Fruit fly (Drosophila melanogaster) whole organism, embryonic: Measurements from ENCODE around the gene rols.

ENCODE experiments used
- Antp ChIP-seq: fragments of 200-800 bp; sonication (Bioruptor generic); optimal IDR thresholded peaks from 3 replicates; lab custom pipeline; 2016; ENCODE audit warnings: missing biosample characterization, missing genetic modification characterization
- Bgb ChIP-seq: fragments of 200-800 bp; sonication (Bioruptor generic); IDR thresholded peaks from 2 replicates; pipeline ENCODE4 v1.3.6; 2022; ENCODE audit warnings: missing biosample characterization, missing genetic modification characterization; ENCODE audit not compliant: partially characterized antibody
- C15 ChIP-seq: fragments of 200-800 bp; sonication (Bioruptor generic); IDR thresholded peaks from 3 replicates; pipeline ENCODE4 v1.3.6; 2022; ENCODE audit warnings: missing biosample characterization, missing genetic modification characterization
- CG10366 ChIP-seq: fragments of 200-800 bp; sonication (Bioruptor generic); IDR thresholded peaks from 2 replicates; pipeline ENCODE4 v1.3.6; 2022; ENCODE audit warnings: missing biosample characterization, missing genetic modification characterization
- CG1233 ChIP-seq: fragments of 200-800 bp; sonication (Bioruptor generic); optimal IDR thresholded peaks from 4 replicates; lab custom pipeline; 2018; ENCODE audit warnings: missing biosample characterization, mild to moderate bottlenecking, missing genetic modification characterization
- CG12391 ChIP-seq: fragments of 200-800 bp; sonication (Bioruptor generic); optimal IDR thresholded peaks from 3 replicates; lab custom pipeline; 2018; ENCODE audit warnings: missing biosample characterization, mild to moderate bottlenecking, missing genetic modification characterization, moderate library complexity
- CG12744 ChIP-seq: fragments of 200-800 bp; sonication (Bioruptor generic); optimal IDR thresholded peaks from 2 replicates; lab custom pipeline; 2016; ENCODE audit warnings: missing biosample characterization, missing genetic modification characterization
- CG13123 ChIP-seq: fragments of 200-800 bp; sonication (Bioruptor generic); optimal IDR thresholded peaks from 2 replicates; lab custom pipeline; 2016; ENCODE audit warnings: missing biosample characterization, missing genetic modification characterization
- CG14014 ChIP-seq: fragments of 200-800 bp; sonication (Bioruptor generic); IDR thresholded peaks from 2 replicates; pipeline ENCODE4 v1.3.6; 2022; ENCODE audit warnings: missing biosample characterization, missing genetic modification characterization
- CG14667 ChIP-seq: fragments of 200-800 bp; sonication (Bioruptor generic); IDR thresholded peaks from 2 replicates; pipeline ENCODE4 v1.3.6; 2022; ENCODE audit warnings: missing biosample characterization, missing genetic modification characterization
- CG15601 ChIP-seq: fragments of 200-800 bp; sonication (Bioruptor generic); optimal IDR thresholded peaks from 3 replicates; lab custom pipeline; 2019; ENCODE audit warnings: missing biosample characterization, mild to moderate bottlenecking, missing genetic modification characterization, moderate library complexity
- CG16815 ChIP-seq: fragments of 200-800 bp; sonication (Bioruptor generic); optimal IDR thresholded peaks from 3 replicates; lab custom pipeline; 2017; ENCODE audit warnings: missing biosample characterization, mild to moderate bottlenecking, missing genetic modification characterization
- CG18011 ChIP-seq: fragments of 200-800 bp; sonication (Bioruptor generic); optimal IDR thresholded peaks from 2 replicates; lab custom pipeline; 2017; ENCODE audit warnings: missing biosample characterization, missing genetic modification characterization, mild to moderate bottlenecking, moderate library complexity, missing genotype
- CG18764 ChIP-seq: fragments of 200-800 bp; sonication (Bioruptor generic); optimal IDR thresholded peaks from 3 replicates; lab custom pipeline; 2016; ENCODE audit warnings: missing biosample characterization, missing genetic modification characterization
- CG2129 ChIP-seq: fragments of 200-800 bp; sonication (Bioruptor generic); IDR thresholded peaks from 2 replicates; pipeline ENCODE4 v1.3.6; 2022; ENCODE audit warnings: missing biosample characterization, missing genetic modification characterization; ENCODE audit not compliant: partially characterized antibody
- CG31441 ChIP-seq: fragments of 200-800 bp; sonication (Bioruptor generic); IDR thresholded peaks from 2 replicates; pipeline ENCODE4 v1.3.6; 2022; ENCODE audit warnings: missing biosample characterization, missing genetic modification characterization
- CG3163 ChIP-seq: fragments of 200-800 bp; sonication (Bioruptor generic); optimal IDR thresholded peaks from 3 replicates; lab custom pipeline; 2016; ENCODE audit warnings: missing biosample characterization, missing genetic modification characterization
- CG3726 ChIP-seq: fragments of 200-800 bp; sonication (Bioruptor generic); IDR thresholded peaks from 3 replicates; pipeline ENCODE4, ENCODE4 v1.3.6; 2022; ENCODE audit warnings: missing biosample characterization, missing genetic modification characterization
- CG3838 ChIP-seq: fragments of 200-800 bp; sonication (Bioruptor generic); optimal IDR thresholded peaks from 3 replicates; lab custom pipeline; 2016; ENCODE audit warnings: missing biosample characterization, missing genetic modification characterization
- CG3847 ChIP-seq: fragments of 200-800 bp; sonication (Bioruptor generic); IDR thresholded peaks from 2 replicates; pipeline ENCODE4 v1.3.6; 2022; ENCODE audit warnings: missing biosample characterization, missing genetic modification characterization
- CG6654 ChIP-seq: fragments of 200-800 bp; sonication (Bioruptor generic); optimal IDR thresholded peaks from 2 replicates; lab custom pipeline; 2017; ENCODE audit warnings: missing biosample characterization, mild to moderate bottlenecking, missing genetic modification characterization
- CG7357 ChIP-seq: fragments of 200-800 bp; sonication (Bioruptor generic); IDR thresholded peaks from 3 replicates; pipeline ENCODE4 v1.3.6; 2022; ENCODE audit warnings: missing biosample characterization, missing genetic modification characterization
- CG7745 ChIP-seq: fragments of 200-800 bp; sonication (Bioruptor generic); optimal IDR thresholded peaks from 2 replicates; lab custom pipeline; 2018; ENCODE audit warnings: missing biosample characterization, mild to moderate bottlenecking, missing genetic modification characterization, moderate library complexity
- CG8388 ChIP-seq: fragments of 200-800 bp; sonication (Bioruptor generic); optimal IDR thresholded peaks from 2 replicates; lab custom pipeline; 2019; ENCODE audit warnings: missing biosample characterization, mild to moderate bottlenecking, missing genetic modification characterization, moderate library complexity
- CG9727 ChIP-seq: fragments of 200-800 bp; sonication (Bioruptor generic); optimal IDR thresholded peaks from 3 replicates; lab custom pipeline; 2017; ENCODE audit warnings: missing biosample characterization, mild to moderate bottlenecking, missing genetic modification characterization
- Elba2 ChIP-seq: fragments of 200-800 bp; sonication (Bioruptor generic); optimal IDR thresholded peaks from 3 replicates; lab custom pipeline; 2016; ENCODE audit warnings: missing biosample characterization, missing genetic modification characterization
- GATAe ChIP-seq: fragments of 200-800 bp; sonication (Bioruptor generic); conservative IDR thresholded peaks from 2 replicates; pipeline ENCODE4 v1.3.6; 2022; ENCODE audit warnings: missing biosample characterization, missing genetic modification characterization
- Gsc ChIP-seq: fragments of 200-800 bp; sonication (Bioruptor generic); IDR thresholded peaks from 2 replicates; pipeline ENCODE4 v1.3.6; 2022; ENCODE audit warnings: missing biosample characterization, missing genetic modification characterization
- H15 ChIP-seq: fragments of 200-800 bp; sonication (Bioruptor generic); IDR thresholded peaks from 3 replicates; pipeline ENCODE4 v1.3.6; 2022; ENCODE audit warnings: missing biosample characterization, missing genetic modification characterization
- Hand ChIP-seq: fragments of 200-800 bp; sonication (Bioruptor generic); optimal IDR thresholded peaks from 2 replicates; lab custom pipeline; 2017; ENCODE audit warnings: mild to moderate bottlenecking, missing biosample characterization, missing genetic modification reagents, missing genetic modification characterization
- HmgD ChIP-seq: fragments of 200-800 bp; sonication (Bioruptor generic); optimal IDR thresholded peaks from 3 replicates; lab custom pipeline; 2016; ENCODE audit warnings: missing biosample characterization, missing genetic modification characterization
- Ravus ChIP-seq: fragments of 200-800 bp; sonication (Bioruptor generic); IDR thresholded peaks from 2 replicates; pipeline ENCODE4 v1.3.6; 2022; ENCODE audit warnings: missing biosample characterization, missing genetic modification characterization
- Ssrp ChIP-seq: fragments of 200-800 bp; sonication (Bioruptor generic); optimal IDR thresholded peaks from 2 replicates; lab custom pipeline; 2018; ENCODE audit warnings: missing biosample characterization, mild to moderate bottlenecking, missing genetic modification characterization, moderate library complexity
- amos ChIP-seq: fragments of 200-800 bp; sonication (Bioruptor generic); IDR thresholded peaks from 2 replicates; pipeline ENCODE4 v1.3.6; 2022; ENCODE audit warnings: missing biosample characterization, missing genetic modification characterization; ENCODE audit not compliant: partially characterized antibody
- ase ChIP-seq: fragments of 200-800 bp; sonication (Bioruptor generic); IDR thresholded peaks from 3 replicates; pipeline ENCODE4 v1.3.6; 2022; ENCODE audit warnings: missing biosample characterization, missing genetic modification characterization
- chinmo ChIP-seq: fragments of 200-800 bp; sonication (Bioruptor generic); IDR thresholded peaks from 4 replicates; pipeline ENCODE4 v1.3.6; 2022; ENCODE audit warnings: missing biosample characterization, missing genetic modification characterization; ENCODE audit not compliant: partially characterized antibody
- dmrt11E ChIP-seq: fragments of 200-800 bp; sonication (Bioruptor generic); optimal IDR thresholded peaks from 3 replicates; lab custom pipeline; 2018; ENCODE audit warnings: missing biosample characterization, mild to moderate bottlenecking, missing genetic modification characterization, moderate library complexity
- dmrt99B ChIP-seq: fragments of 200-800 bp; sonication (Bioruptor generic); optimal IDR thresholded peaks from 2 replicates; lab custom pipeline; 2018; ENCODE audit warnings: missing biosample characterization, mild to moderate bottlenecking, missing genetic modification characterization, moderate library complexity
- emc ChIP-seq: fragments of 200-800 bp; sonication (Bioruptor generic); optimal IDR thresholded peaks from 2 replicates; lab custom pipeline; 2016; ENCODE audit warnings: missing biosample characterization, missing genetic modification characterization
- eve ChIP-seq, 2 experiments: fragments of >200 bp; optimal IDR thresholded peaks; 2 replicates each; lab custom pipeline; 2017; ENCODE audit warnings: missing biosample characterization in 2 of 2, missing genetic modification characterization in 2 of 2
- gcm ChIP-seq: fragments of 200-800 bp; sonication (Bioruptor generic); optimal IDR thresholded peaks from 2 replicates; lab custom pipeline; 2019; ENCODE audit warnings: missing biosample characterization, mild to moderate bottlenecking, missing genetic modification characterization, moderate library complexity
- grn ChIP-seq: fragments of 200-800 bp; sonication (Bioruptor generic); optimal IDR thresholded peaks from 3 replicates; lab custom pipeline; 2017; ENCODE audit warnings: missing biosample characterization, missing genetic modification characterization
- hkb ChIP-seq, 2 experiments: fragments of 200-800 bp in 1 of 2; fragments of >200 bp in 1 of 2; sonication (Bioruptor generic) in 1 of 2; IDR thresholded peaks in 1 of 2; optimal IDR thresholded peaks in 1 of 2; 2 replicates each; pipeline versions ENCODE4 v1.3.6 to Lab custom; 2017 to 2022; ENCODE audit warnings: missing biosample characterization in 1 of 2, missing genetic modification characterization in 1 of 2
- lilli ChIP-seq: fragments of 200-800 bp; sonication (Bioruptor generic); optimal IDR thresholded peaks from 3 replicates; lab custom pipeline; 2016; ENCODE audit warnings: missing biosample characterization, missing genetic modification characterization
- luna ChIP-seq: fragments of 200-800 bp; sonication (Bioruptor generic); optimal IDR thresholded peaks from 2 replicates; lab custom pipeline; 2016; ENCODE audit warnings: missing biosample characterization, missing genetic modification characterization
- repo ChIP-seq: fragments of 200-800 bp; sonication (Bioruptor generic); optimal IDR thresholded peaks from 2 replicates; lab custom pipeline; 2016; ENCODE audit warnings: missing biosample characterization, missing genetic modification characterization
- sd ChIP-seq: fragments of 200-800 bp; sonication (Bioruptor generic); optimal IDR thresholded peaks from 3 replicates; lab custom pipeline; 2018; ENCODE audit warnings: missing biosample characterization, mild to moderate bottlenecking, missing genetic modification characterization, moderate library complexity
- sens-2 ChIP-seq: fragments of 200-800 bp; sonication (Bioruptor generic); IDR thresholded peaks from 2 replicates; pipeline ENCODE4 v1.3.6; 2022; ENCODE audit warnings: missing biosample characterization, missing genetic modification characterization
- sisA ChIP-seq: fragments of 200-800 bp; sonication (Bioruptor generic); IDR thresholded peaks from 2 replicates; pipeline ENCODE4 v1.3.6; 2022; ENCODE audit warnings: missing biosample characterization, missing genetic modification characterization
- sob ChIP-seq: fragments of 200-800 bp; sonication (Bioruptor generic); IDR thresholded peaks from 2 replicates; pipeline ENCODE4 v1.3.6; 2022; ENCODE audit warnings: missing biosample characterization, missing genetic modification characterization
- unc-4 ChIP-seq: fragments of 200-800 bp; sonication (Bioruptor generic); IDR thresholded peaks from 2 replicates; pipeline ENCODE4 v1.3.6; 2022; ENCODE audit warnings: missing biosample characterization, missing genetic modification characterization; ENCODE audit not compliant: partially characterized antibody

The rols gene

DNA sequence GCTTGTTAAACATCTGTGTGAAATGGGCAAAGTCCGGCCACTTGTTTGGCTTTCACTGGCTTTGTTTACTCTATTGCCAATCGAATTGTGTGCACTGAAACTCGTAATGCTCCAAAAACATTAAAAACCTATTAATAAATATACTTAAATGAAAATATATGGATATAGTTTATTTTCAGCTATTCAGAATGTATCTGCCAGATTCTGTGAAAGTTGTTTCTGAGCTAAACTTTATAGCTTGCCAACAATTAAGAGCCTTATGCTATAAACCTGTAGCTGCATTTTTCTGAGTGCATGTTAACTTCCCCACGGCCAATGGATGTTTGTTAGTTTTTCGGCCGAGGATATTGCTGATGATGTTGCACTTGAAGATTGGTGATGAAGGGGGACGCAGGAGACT lies 4.6 kb downstream of the rols start (continued):
- TF ChIP-seq CG12391 (tag; lab: Kevin White, UChicago) (peak; percentile 8), luna (GFP tag; lab: Kevin White, UChicago) (no peak), eve (GFP tag; optimal IDR thresholded peaks at IDR 0.05; lab: Kevin White, UChicago) (no peak), sd (no peak), Ssrp (tag; lab: Kevin White, UChicago) (no peak), CG6654 (GFP tag; lab: Kevin White, UChicago) (no peak), grn (GFP tag; lab: Kevin White, UChicago) (no peak), Elba2 (GFP tag; lab: Kevin White, UChicago) (no peak), sens-2 (GFP tag; lab: Robert Waterston, UW) (no peak), CG3163 (GFP tag; lab: Kevin White, UChicago) (no peak), amos (GFP tag; lab: Robert Waterston, UW) (no peak), sisA (GFP tag; lab: Robert Waterston, UW) (no peak), dmrt11E (peak; percentile 15), Ravus (GFP tag; lab: Robert Waterston, UW) (no peak), CG12744 (GFP tag; lab: Kevin White, UChicago) (no peak), GATAe (GFP tag; lab: Robert Waterston, UW) (no peak), CG3726 (GFP tag; lab: Robert Waterston, UW) (no peak), CG3838 (GFP tag; lab: Kevin White, UChicago) (no peak), CG1233 (no peak), lilli (no peak), Gsc (GFP tag; lab: Robert Waterston, UW) (no peak), CG10366 (GFP tag; lab: Robert Waterston, UW) (no peak), CG9727 (GFP tag; lab: Kevin White, UChicago) (peak; percentile 24), dmrt99B (peak; percentile 28), CG14014 (GFP tag; lab: Robert Waterston, UW) (no peak), sob (GFP tag; lab: Robert Waterston, UW) (no peak), C15 (GFP tag; lab: Robert Waterston, UW) (no peak), gcm (no peak), CG18011 (GFP tag; lab: Kevin White, UChicago) (no peak)

DNA sequence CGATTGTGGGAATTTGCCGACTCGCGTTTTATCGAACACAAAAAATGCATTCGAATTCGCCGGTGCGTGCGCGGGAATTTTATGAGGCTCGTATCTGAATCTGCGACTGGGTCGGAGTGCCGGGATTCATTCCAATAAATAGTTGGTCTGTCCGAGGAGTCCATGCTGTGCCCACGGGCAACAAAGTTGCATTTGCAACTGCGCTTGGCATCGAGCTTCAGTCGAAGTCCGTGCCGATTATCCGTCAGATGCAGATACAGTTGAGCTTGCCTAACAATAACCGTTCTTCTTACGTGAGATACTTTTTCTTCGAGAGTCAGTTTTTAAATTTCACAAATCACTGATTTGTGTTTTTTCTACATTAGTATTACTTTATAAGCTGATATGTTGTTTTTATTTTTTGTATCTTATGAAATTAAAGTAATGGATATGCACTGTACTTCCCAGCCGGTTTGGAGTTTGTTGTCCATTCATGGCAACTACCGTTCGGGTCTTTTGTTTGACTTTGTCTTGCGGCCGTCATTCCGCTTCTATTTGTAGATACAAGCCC lies 6.3 kb downstream of the rols start:
- TF ChIP-seq repo (GFP tag; lab: Kevin White, UChicago) (no peak), CG31441 (GFP tag; lab: Robert Waterston, UW) (no peak), CG13123 (GFP tag; lab: Kevin White, UChicago) (no peak), ase (GFP tag; lab: Robert Waterston, UW) (no peak), emc (GFP tag; lab: Kevin White, UChicago) (no peak), CG7357 (GFP tag; lab: Robert Waterston, UW) (no peak), CG8388 (GFP tag; lab: Kevin White, UChicago) (peak; percentile 0), CG2129 (GFP tag; lab: Robert Waterston, UW) (no peak), CG18764 (GFP tag; lab: Kevin White, UChicago) (no peak), CG16815 (GFP tag; lab: Kevin White, UChicago) (no peak), H15 (GFP tag; lab: Robert Waterston, UW) (no peak), CG15601 (tag; lab: Kevin White, UChicago) (no peak), Antp (peak; percentile 0), HmgD (no peak), CG14667 (GFP tag; lab: Robert Waterston, UW) (no peak), hkb (optimal IDR thresholded peaks at IDR 0.05; lab: Kevin White, UChicago) (no peak), hkb (GFP tag; IDR thresholded peaks at IDR 0.05; lab: Robert Waterston, UW) (peak; percentile 34; the same call in 1 of the 2 replicates), chinmo (GFP tag; lab: Robert Waterston, UW) (no peak), Hand (GFP tag; lab: Kevin White, UChicago) (no peak), CG3847 (no peak), Bgb (GFP tag; lab: Robert Waterston, UW) (no peak), unc-4 (no peak), CG7745 (no peak)
